Fruit fly (Drosophila melanogaster) whole organism, pupa: ENCODE measurements around the gene CG6602.

Experiments used
- CG13204 ChIP-seq: fragments of 200-800 bp; sonication (Bioruptor generic); optimal IDR thresholded peaks from 2 replicates; lab custom pipeline; 2018; ENCODE audit warnings: missing biosample characterization, mild to moderate bottlenecking, missing genetic modification characterization, moderate library complexity
- CG17806 ChIP-seq: fragments of 200-800 bp; sonication (Bioruptor generic); optimal IDR thresholded peaks from 2 replicates; lab custom pipeline; 2018; ENCODE audit warnings: missing biosample characterization, mild to moderate bottlenecking, missing genetic modification characterization, moderate library complexity
- CG8301 ChIP-seq: fragments of 200-800 bp; sonication (Bioruptor generic); optimal IDR thresholded peaks from 2 replicates; lab custom pipeline; 2018; ENCODE audit warnings: missing biosample characterization, mild to moderate bottlenecking, missing genetic modification characterization
- Pif1A ChIP-seq: fragments of 200-800 bp; sonication (Bioruptor generic); optimal IDR thresholded peaks from 3 replicates; lab custom pipeline; 2016; ENCODE audit warnings: missing biosample characterization, missing genetic modification characterization
- Pif1B ChIP-seq: fragments of 200-800 bp; sonication (Bioruptor generic); optimal IDR thresholded peaks from 3 replicates; lab custom pipeline; 2016; ENCODE audit warnings: missing biosample characterization, missing genetic modification characterization
- Snoo ChIP-seq: fragments of 200-800 bp; sonication (Bioruptor generic); optimal IDR thresholded peaks from 3 replicates; lab custom pipeline; 2017; ENCODE audit warnings: missing biosample characterization, mild to moderate bottlenecking, missing genetic modification characterization, inconsistent platforms
- fd96Ca ChIP-seq: fragments of 200-800 bp; sonication (Bioruptor generic); IDR thresholded peaks from 3 replicates; pipeline ENCODE4 v1.3.6; 2022; ENCODE audit warnings: missing biosample characterization, missing genetic modification characterization

DNA sequence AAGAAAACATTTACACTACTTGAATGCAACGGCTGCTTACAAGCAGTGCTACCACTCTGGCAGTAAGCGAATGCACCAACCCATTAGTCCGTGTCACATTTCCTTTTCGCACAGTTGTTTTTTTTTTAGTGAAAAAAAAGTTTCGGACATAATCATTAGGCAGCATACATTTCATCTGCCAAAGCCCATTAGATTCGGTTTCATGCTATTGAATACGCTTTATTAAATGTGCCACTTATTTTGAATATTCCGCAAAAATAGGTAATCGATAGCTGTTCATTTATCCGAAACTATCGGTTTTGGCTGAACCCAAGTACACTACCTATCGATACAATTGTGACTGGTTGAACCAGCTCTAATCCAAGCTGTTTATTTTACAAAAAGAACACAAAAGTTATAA is 17.1 kb upstream of the CG6602 start, which contains the start of gene tant:
- no peak for TF ChIP-seq CG17806
- no peak for TF ChIP-seq Pif1B
- TF ChIP-seq CG8301: no peak
- TF ChIP-seq Pif1A: no peak
- TF ChIP-seq fd96Ca (GFP tag; lab: Robert Waterston, UW): no peak
- TF ChIP-seq Snoo (tag; lab: Kevin White, UChicago): no peak
- TF ChIP-seq CG13204 (GFP tag; lab: Kevin White, UChicago): no peak
